Worm (Caenorhabditis elegans) whole organism, young adult: ENCODE measurements around the gene swan-2.
A peak's percentile ranks its signal among the peaks of the same experiment; 100 is the strongest.

Source experiments
- D2030.7 ChIP-seq: fragments of 200-800 bp; sonication (Bioruptor generic); IDR thresholded peaks from 2 replicates; pipeline ENCODE4 v1.3.6; 2022; ENCODE audit warnings: missing genetic modification reagents, missing genetic modification characterization, missing compliant biosample characterization
- F10E7.11 ChIP-seq: sonication (generic microtip); optimal IDR thresholded peaks from 2 replicates; lab custom pipeline; 2017; ENCODE audit warnings: mild to moderate bottlenecking, missing genetic modification characterization, moderate library complexity, missing compliant biosample characterization
- F33H1.4 ChIP-seq: fragments of 200-800 bp; sonication (Bioruptor generic); IDR thresholded peaks from 2 replicates; pipeline ENCODE4 v1.3.6; 2022; ENCODE audit warnings: missing genetic modification reagents, missing genetic modification characterization, missing compliant biosample characterization
- K11D2.4 ChIP-seq: fragments of 200-800 bp; sonication (Bioruptor generic); IDR thresholded peaks from 2 replicates; pipeline ENCODE4 v1.3.6; 2022; ENCODE audit warnings: missing genetic modification reagents, missing genetic modification characterization, missing compliant biosample characterization
- K12H6.12 ChIP-seq: fragments of 200-800 bp; sonication (Bioruptor generic); optimal IDR thresholded peaks from 2 replicates; lab custom pipeline; 2018; ENCODE audit warnings: mild to moderate bottlenecking, missing genetic modification characterization, missing compliant biosample characterization
- Y53F4B.3 ChIP-seq: fragments of 200-800 bp; sonication (Bioruptor generic); IDR thresholded peaks from 2 replicates; pipeline ENCODE4 v1.3.6; 2022; ENCODE audit warnings: missing genetic modification reagents, missing genetic modification characterization, missing compliant biosample characterization
- Y79H2A.3 ChIP-seq: fragments of 200-800 bp; sonication (Bioruptor generic); conservative IDR thresholded peaks from 2 replicates; pipeline ENCODE4 v1.3.6; 2022; ENCODE audit warnings: missing genetic modification reagents, missing genetic modification characterization, missing compliant biosample characterization
- ZK185.1 ChIP-seq: sonication (generic microtip); optimal IDR thresholded peaks from 2 replicates; lab custom pipeline; 2016; ENCODE audit warnings: mild to moderate bottlenecking, missing genetic modification characterization, missing compliant biosample characterization; ENCODE audit not compliant: poor library complexity, severe bottlenecking
- athp-1 ChIP-seq: sonication (generic microtip); optimal IDR thresholded peaks from 2 replicates; lab custom pipeline; 2017; ENCODE audit warnings: mild to moderate bottlenecking, missing genetic modification characterization, missing compliant biosample characterization
- attf-5 ChIP-seq: fragments of 200-800 bp; sonication (Bioruptor generic); optimal IDR thresholded peaks from 2 replicates; lab custom pipeline; 2018; ENCODE audit warnings: mild to moderate bottlenecking, missing genetic modification characterization, missing compliant biosample characterization
- cebp-1 ChIP-seq, 2 experiments: fragments of 200-800 bp in 1 of 2; sonication (Bioruptor generic) in 1 of 2; sonication (generic microtip) in 1 of 2; IDR thresholded peaks in 1 of 2; optimal IDR thresholded peaks in 1 of 2; 2 replicates each; pipeline versions ENCODE4 v1.3.6 to Lab custom; 2017 to 2022; ENCODE audit warnings: missing compliant biosample characterization in 2 of 2, missing genetic modification characterization in 2 of 2, mild to moderate bottlenecking in 1 of 2, missing genetic modification reagents in 1 of 2, moderate library complexity in 1 of 2
- cebp-2 ChIP-seq: fragments of 200-800 bp; sonication (Bioruptor generic); IDR thresholded peaks from 2 replicates; pipeline ENCODE4 v1.3.6; 2022; ENCODE audit warnings: missing genetic modification characterization, missing compliant biosample characterization
- dox-1 ChIP-seq: fragments of 200-800 bp; sonication (Bioruptor generic); IDR thresholded peaks from 2 replicates; pipeline ENCODE4 v1.3.6; 2022; ENCODE audit warnings: missing genetic modification reagents, missing genetic modification characterization, missing compliant biosample characterization
- hlh-12 ChIP-seq: sonication (generic microtip); optimal IDR thresholded peaks from 2 replicates; lab custom pipeline; 2016; ENCODE audit warnings: missing genetic modification characterization, missing compliant biosample characterization
- hmg-1.2 ChIP-seq: fragments of 200-800 bp; sonication (Bioruptor generic); IDR thresholded peaks from 2 replicates; pipeline ENCODE4 v1.3.6; 2022; ENCODE audit warnings: missing genetic modification reagents, missing genetic modification characterization, missing compliant biosample characterization
- hsf-1 ChIP-seq: fragments of 200-800 bp; sonication (Bioruptor generic); IDR thresholded peaks from 2 replicates; pipeline ENCODE4 v1.3.6; 2022; ENCODE audit warnings: missing genetic modification reagents, missing genetic modification characterization, missing compliant biosample characterization
- lin-35 ChIP-seq, 3 experiments: fragments of 150-350 bp in 2 of 3; sonication (generic microtip) in 1 of 3; optimal IDR thresholded peaks; 2 replicates each; lab custom pipeline; 2014 to 2018; ENCODE audit warnings: missing biosample characterization in 3 of 3, missing genetic modification characterization in 3 of 3, missing genetic modification reagents in 3 of 3
- lsl-1 ChIP-seq: fragments of 200-800 bp; sonication (Bioruptor generic); optimal IDR thresholded peaks from 2 replicates; lab custom pipeline; 2018; ENCODE audit warnings: mild to moderate bottlenecking, missing genetic modification characterization, moderate library complexity, missing compliant biosample characterization
- madf-6 ChIP-seq: fragments of 200-800 bp; sonication (Bioruptor generic); IDR thresholded peaks from 2 replicates; pipeline ENCODE4 v1.3.6; 2022; ENCODE audit warnings: missing genetic modification reagents, missing genetic modification characterization, missing compliant biosample characterization
- madf-8 ChIP-seq: fragments of 200-800 bp; sonication (Bioruptor generic); conservative IDR thresholded peaks from 2 replicates; pipeline ENCODE4 v1.3.6; 2022; ENCODE audit warnings: missing genetic modification reagents, missing genetic modification characterization, missing compliant biosample characterization
- mcd-1 ChIP-seq: fragments of 200-800 bp; sonication (Bioruptor generic); IDR thresholded peaks from 2 replicates; pipeline ENCODE4 v1.3.6; 2022; ENCODE audit warnings: missing genetic modification reagents, missing genetic modification characterization, missing compliant biosample characterization
- mel-28 ChIP-seq: sonication (generic microtip); optimal IDR thresholded peaks from 2 replicates; lab custom pipeline; 2016; ENCODE audit warnings: borderline replicate concordance, mild to moderate bottlenecking, missing genetic modification characterization, missing compliant biosample characterization
- mes-4 ChIP-seq: sonication (generic microtip); optimal IDR thresholded peaks from 2 replicates; lab custom pipeline; 2016; ENCODE audit warnings: missing genotype, missing genetic modification characterization, missing compliant biosample characterization
- nhr-80 ChIP-seq: sonication (generic microtip); optimal IDR thresholded peaks from 2 replicates; lab custom pipeline; 2016; ENCODE audit warnings: missing genetic modification characterization, missing compliant biosample characterization
- pha-4 ChIP-seq: fragments of 150-350 bp; sonication (generic microtip); optimal IDR thresholded peaks from 2 replicates; lab custom pipeline; 2014; ENCODE audit warnings: missing biosample characterization, missing genetic modification reagents, missing genetic modification characterization
- sdz-38 ChIP-seq: sonication (generic microtip); optimal IDR thresholded peaks from 2 replicates; lab custom pipeline; 2016; ENCODE audit warnings: missing genotype, missing genetic modification characterization, missing compliant biosample characterization
- snpc-1.3 ChIP-seq: sonication (generic microtip); optimal IDR thresholded peaks from 2 replicates; lab custom pipeline; 2017; ENCODE audit warnings: missing genetic modification characterization, mild to moderate bottlenecking, missing compliant biosample characterization, antibody characterized with exemption, moderate library complexity, missing genotype, missing genetic modification reagents; ENCODE audit not compliant: insufficient read depth
- snpc-3.4 ChIP-seq: sonication (generic microtip); optimal IDR thresholded peaks from 2 replicates; lab custom pipeline; 2017; ENCODE audit warnings: missing genetic modification characterization, mild to moderate bottlenecking, missing compliant biosample characterization, antibody characterized with exemption, moderate library complexity, missing genotype, missing genetic modification reagents
- snpc-4 ChIP-seq, 5 experiments: fragments of 150-350 bp in 1 of 5; sonication (generic microtip) in 4 of 5; optimal IDR thresholded peaks; 2 replicates each; lab custom pipeline; 2014 to 2018; ENCODE audit warnings: missing genetic modification characterization in 5 of 5, missing biosample characterization in 3 of 5, antibody characterized with exemption in 2 of 5, mild to moderate bottlenecking in 2 of 5, missing compliant biosample characterization in 2 of 5, missing genotype in 2 of 5, moderate library complexity in 2 of 5, missing genetic modification reagents in 1 of 5
- somi-1 ChIP-seq: fragments of 200-800 bp; sonication (Bioruptor generic); optimal IDR thresholded peaks from 2 replicates; lab custom pipeline; 2018; ENCODE audit warnings: mild to moderate bottlenecking, missing genetic modification characterization, missing compliant biosample characterization
- tlf-1 ChIP-seq: fragments of 200-800 bp; sonication (Bioruptor generic); optimal IDR thresholded peaks from 2 replicates; lab custom pipeline; 2018; ENCODE audit warnings: mild to moderate bottlenecking, missing genetic modification characterization, missing compliant biosample characterization
- xnd-1 ChIP-seq: sonication (generic microtip); optimal IDR thresholded peaks from 2 replicates; lab custom pipeline; 2016; ENCODE audit warnings: missing genotype, missing genetic modification reagents, missing genetic modification characterization, missing compliant biosample characterization
- zfh-2 ChIP-seq: fragments of 200-800 bp; sonication (Bioruptor generic); conservative IDR thresholded peaks from 2 replicates; pipeline ENCODE4 v1.3.6; 2022; ENCODE audit warnings: missing genetic modification reagents, missing genetic modification characterization, missing compliant biosample characterization
- ztf-18 ChIP-seq: sonication (generic microtip); optimal IDR thresholded peaks from 2 replicates; lab custom pipeline; 2016; ENCODE audit warnings: missing genotype, mild to moderate bottlenecking, missing genetic modification characterization, missing compliant biosample characterization
- ztf-3 ChIP-seq: fragments of 200-800 bp; sonication (Bioruptor generic); optimal IDR thresholded peaks from 2 replicates; lab custom pipeline; 2018; ENCODE audit warnings: mild to moderate bottlenecking, missing genetic modification characterization, missing compliant biosample characterization

The swan-2 gene

ce11 chrV:13787225-13787898 is 16.7 kb downstream of the swan-2 start, which contains the start of the genes F53C11.4 and F53C11.5:
F53C11.4 (minus strand) TSS chrV:13787352.
F53C11.5 (plus strand) TSS chrV:13787549.
- TF ChIP-seq snpc-1.3 (peak; percentile 9), mcd-1 (GFP tag; lab: Robert Waterston, UW) (peak; percentile 14; the same call in 1 of the 2 replicates), madf-6 (peak; percentile 79), F33H1.4 (GFP tag; lab: Robert Waterston, UW) (peak; percentile 89), xnd-1 (tag; lab: Kevin White, UChicago) (peak; percentile 54), nhr-80 (peak; percentile 33), athp-1 (tag; lab: Kevin White, UChicago) (no peak), mes-4 (tag; lab: Kevin White, UChicago) (no peak), hmg-1.2 (GFP tag; lab: Robert Waterston, UW) (peak; percentile 35; the same call in 1 of the 2 replicates), madf-8 (peak; percentile 59), somi-1 (no peak), cebp-2 (GFP tag; lab: Robert Waterston, UW) (no peak), D2030.7 (GFP tag; lab: Robert Waterston, UW) (peak; percentile 25; the same call in 1 of the 2 replicates), attf-5 (GFP tag; lab: Kevin White, UChicago) (peak; percentile 13), snpc-3.4 (peak; percentile 27), Y53F4B.3 (GFP tag; lab: Robert Waterston, UW) (no peak), dox-1 (peak; percentile 53; the same call in 1 of the 2 replicates), K12H6.12 (tag; lab: Kevin White, UChicago) (no peak), lin-35 (GFP tag; optimal IDR thresholded peaks at IDR 0.05; lab: Kevin White, UChicago) (no peak), cebp-1 (GFP tag; IDR thresholded peaks at IDR 0.05; lab: Robert Waterston, UW) (no peak), cebp-1 (tag; optimal IDR thresholded peaks at IDR 0.05; lab: Kevin White, UChicago) (no peak), sdz-38 (tag; lab: Kevin White, UChicago) (no peak), K11D2.4 (GFP tag; lab: Robert Waterston, UW) (no peak), tlf-1 (GFP tag; lab: Kevin White, UChicago) (peak; percentile 28), Y79H2A.3 (GFP tag; lab: Robert Waterston, UW) (no peak), snpc-4 (GFP tag; optimal IDR thresholded peaks at IDR 0.05; lab: Kevin White, UChicago) (peak; percentile 20), snpc-4 (tag; optimal IDR thresholded peaks at IDR 0.05; lab: Kevin White, UChicago) (peak in 2 of 4 experiments; percentile 18 to 42), lsl-1 (GFP tag; lab: Kevin White, UChicago) (peak; percentile 88), hsf-1 (GFP tag; lab: Robert Waterston, UW) (peak; percentile 76), pha-4 (tag; lab: Kevin White, UChicago) (peak; percentile 75), ztf-18 (tag; lab: Kevin White, UChicago) (no peak)

ce11 chrV:13785767-13786166 is 18.3 kb downstream of the swan-2 start:
- TF ChIP-seq snpc-4 (GFP tag; optimal IDR thresholded peaks at IDR 0.05; lab: Kevin White, UChicago) (no peak), snpc-4 (tag; optimal IDR thresholded peaks at IDR 0.05; lab: Kevin White, UChicago) (no peak), zfh-2 (GFP tag; lab: Robert Waterston, UW) (no peak), ztf-3 (no peak), F10E7.11 (no peak), mel-28 (tag; lab: Kevin White, UChicago) (no peak)

ce11 chrV:13782190-13782589 is 21.9 kb downstream of the swan-2 start, which contains the start of gene decr-1.1:
decr-1.1 (plus strand) TSS chrV:13782399.
- TF ChIP-seq ZK185.1 (tag; lab: Kevin White, UChicago): peak; percentile 25
- no peak for TF ChIP-seq snpc-1.3
- 0 out of 2 replicates have a peak, but pooled peaks have one; percentile 18 for TF ChIP-seq dox-1
- TF ChIP-seq nhr-80: peak; percentile 30
- TF ChIP-seq madf-8: no peak
- no peak for TF ChIP-seq hlh-12 (tag; lab: Kevin White, UChicago)
